Worm (Caenorhabditis elegans) whole organism, L1 larva: Measurements from ENCODE around the gene C07A12.18.

Source experiments
- C16A3.4 ChIP-seq: fragments of 150-350 bp; optimal IDR thresholded peaks from 2 replicates; lab custom pipeline; 2014; ENCODE audit warnings: missing biosample characterization, missing genetic modification characterization
- C34B4.2 ChIP-seq: sonication (generic microtip); optimal IDR thresholded peaks from 2 replicates; lab custom pipeline; 2017; ENCODE audit warnings: mild to moderate bottlenecking, missing genetic modification characterization, missing compliant biosample characterization
- alr-1 ChIP-seq: fragments of 200-800 bp; sonication (Bioruptor generic); optimal IDR thresholded peaks from 2 replicates; lab custom pipeline; 2018; ENCODE audit warnings: borderline replicate concordance, mild to moderate bottlenecking, missing genetic modification characterization, missing compliant biosample characterization
- aly-2 ChIP-seq: fragments of 150-350 bp; optimal IDR thresholded peaks from 2 replicates; lab custom pipeline; 2014; ENCODE audit warnings: missing biosample characterization, missing genetic modification characterization
- ama-1 ChIP-seq: fragments of 150-350 bp; optimal IDR thresholded peaks from 2 replicates; lab custom pipeline; 2014
- blmp-1 ChIP-seq: fragments of 150-350 bp; optimal IDR thresholded peaks from 2 replicates; lab custom pipeline; 2014; ENCODE audit warnings: missing biosample characterization, missing genetic modification characterization
- ceh-82 ChIP-seq, 3 experiments: fragments of 150-350 bp in 1 of 3; sonication (generic microtip) in 2 of 3; optimal IDR thresholded peaks; 2 replicates each; lab custom pipeline; 2014 to 2017; ENCODE audit warnings: missing biosample characterization in 3 of 3, missing genetic modification characterization in 3 of 3
- ceh-88 ChIP-seq: fragments of 200-800 bp; sonication (Bioruptor generic); IDR thresholded peaks from 2 replicates; pipeline ENCODE4 v1.3.6; 2022; ENCODE audit warnings: missing genetic modification characterization, missing compliant biosample characterization
- ceh-90 ChIP-seq: sonication (generic microtip); optimal IDR thresholded peaks from 2 replicates; lab custom pipeline; 2016; ENCODE audit warnings: missing genetic modification characterization, missing compliant biosample characterization
- dsc-1 ChIP-seq: sonication (generic microtip); optimal IDR thresholded peaks from 2 replicates; lab custom pipeline; 2016; ENCODE audit warnings: mild to moderate bottlenecking, missing genetic modification characterization, missing compliant biosample characterization
- efl-1 ChIP-seq, 4 experiments: fragments of 150-350 bp; optimal IDR thresholded peaks in 3 of 4; peaks in 1 of 4; 1 replicate in 1 of 4; 2 replicates in 3 of 4; lab custom pipeline; 2014; ENCODE audit warnings: missing biosample characterization in 2 of 4, missing genetic modification characterization in 2 of 4, missing genetic modification reagents in 2 of 4
- efl-3 ChIP-seq: fragments of 200-800 bp; sonication (Bioruptor generic); optimal IDR thresholded peaks from 2 replicates; lab custom pipeline; 2018; ENCODE audit warnings: mild to moderate bottlenecking, missing genetic modification characterization, missing compliant biosample characterization
- egl-13 ChIP-seq: sonication (generic microtip); optimal IDR thresholded peaks from 2 replicates; lab custom pipeline; 2016; ENCODE audit warnings: missing genotype, missing genetic modification reagents, missing genetic modification characterization, missing compliant biosample characterization
- egl-27 ChIP-seq, 2 experiments: fragments of 150-350 bp in 1 of 2; sonication (generic microtip); optimal IDR thresholded peaks; 3 replicates each; lab custom pipeline; 2017 to 2018; ENCODE audit warnings: missing biosample characterization in 2 of 2, missing genetic modification characterization in 2 of 2, missing genetic modification reagents in 2 of 2
- elt-2 ChIP-seq: sonication (generic microtip); optimal IDR thresholded peaks from 2 replicates; lab custom pipeline; 2016; ENCODE audit warnings: missing genetic modification characterization, mild to moderate bottlenecking, inconsistent platforms, missing compliant biosample characterization, missing genetic modification reagents
- fkh-10 ChIP-seq: sonication (generic microtip); optimal IDR thresholded peaks from 2 replicates; lab custom pipeline; 2017; ENCODE audit warnings: missing biosample characterization, missing genetic modification reagents, missing genetic modification characterization
- fos-1 ChIP-seq: fragments of 150-350 bp; optimal IDR thresholded peaks from 2 replicates; lab custom pipeline; 2014; ENCODE audit warnings: missing biosample characterization, missing genetic modification characterization
- grh-1 ChIP-seq: fragments of 200-800 bp; sonication (Bioruptor generic); IDR thresholded peaks from 2 replicates; pipeline ENCODE4 v1.3.6; 2022; ENCODE audit warnings: missing genetic modification reagents, missing genetic modification characterization, missing compliant biosample characterization
- hlh-17 ChIP-seq: fragments of 200-800 bp; sonication (Bioruptor generic); optimal IDR thresholded peaks from 2 replicates; lab custom pipeline; 2018; ENCODE audit warnings: missing genetic modification characterization, mild to moderate bottlenecking, missing compliant biosample characterization, moderate library complexity, borderline replicate concordance
- hpl-2 ChIP-seq: fragments of 150-350 bp; optimal IDR thresholded peaks from 2 replicates; lab custom pipeline; 2014; ENCODE audit warnings: missing biosample characterization, missing genetic modification reagents, missing genetic modification characterization
- lin-14 ChIP-seq: fragments of 200-800 bp; sonication (Bioruptor generic); optimal IDR thresholded peaks from 2 replicates; lab custom pipeline; 2018; ENCODE audit warnings: mild to moderate bottlenecking, missing genetic modification characterization, moderate library complexity, missing compliant biosample characterization
- lin-35 ChIP-seq, 2 experiments: fragments of 150-350 bp; optimal IDR thresholded peaks; 2 replicates each; lab custom pipeline; 2014; ENCODE audit warnings: missing biosample characterization in 2 of 2, missing genetic modification characterization in 2 of 2, missing genetic modification reagents in 2 of 2
- lir-3 ChIP-seq: sonication (generic microtip); optimal IDR thresholded peaks from 2 replicates; lab custom pipeline; 2016; ENCODE audit warnings: mild to moderate bottlenecking, missing genetic modification characterization, moderate library complexity, missing compliant biosample characterization; ENCODE audit not compliant: poor library complexity
- lsy-2 ChIP-seq, 2 experiments: fragments of 150-350 bp; optimal IDR thresholded peaks; 2 replicates each; lab custom pipeline; 2014; ENCODE audit warnings: missing biosample characterization in 2 of 2, missing genetic modification characterization in 2 of 2
- mab-9 ChIP-seq: fragments of 200-800 bp; sonication (Bioruptor generic); IDR thresholded peaks from 2 replicates; pipeline ENCODE4 v1.3.6; 2022; ENCODE audit warnings: missing genetic modification reagents, missing genetic modification characterization, missing compliant biosample characterization
- mdl-1 ChIP-seq, 2 experiments: fragments of 150-350 bp; optimal IDR thresholded peaks; 2 replicates each; lab custom pipeline; 2014 to 2017; ENCODE audit warnings: missing biosample characterization in 2 of 2, missing genetic modification characterization in 2 of 2, inconsistent platforms in 1 of 2
- mep-1 ChIP-seq: fragments of 150-350 bp; optimal IDR thresholded peaks from 2 replicates; lab custom pipeline; 2014; ENCODE audit warnings: missing biosample characterization, missing genetic modification characterization
- nhr-12 ChIP-seq: sonication (generic microtip); optimal IDR thresholded peaks from 2 replicates; lab custom pipeline; 2017; ENCODE audit warnings: missing biosample characterization, missing genetic modification characterization
- nhr-19 ChIP-seq: fragments of 200-800 bp; sonication (Bioruptor generic); conservative IDR thresholded peaks from 2 replicates; pipeline ENCODE4 v1.3.6; 2022; ENCODE audit warnings: missing genetic modification characterization, missing compliant biosample characterization
- nhr-47 ChIP-seq: sonication (generic microtip); optimal IDR thresholded peaks from 2 replicates; lab custom pipeline; 2016; ENCODE audit warnings: mild to moderate bottlenecking, missing genetic modification characterization, moderate library complexity, missing compliant biosample characterization
- nhr-77 ChIP-seq: fragments of 150-350 bp; optimal IDR thresholded peaks from 2 replicates; lab custom pipeline; 2014; ENCODE audit warnings: missing biosample characterization, missing genetic modification characterization
- pag-3 ChIP-seq: sonication (generic microtip); optimal IDR thresholded peaks from 2 replicates; lab custom pipeline; 2017; ENCODE audit warnings: missing genetic modification characterization, mild to moderate bottlenecking, missing compliant biosample characterization, antibody characterized with exemption, borderline replicate concordance; ENCODE audit not compliant: insufficient read depth
- pax-3 ChIP-seq: fragments of 200-800 bp; sonication (Bioruptor generic); optimal IDR thresholded peaks from 2 replicates; lab custom pipeline; 2018; ENCODE audit warnings: mild to moderate bottlenecking, missing genetic modification characterization, moderate library complexity, missing compliant biosample characterization
- rnt-1 ChIP-seq: sonication (generic microtip); optimal IDR thresholded peaks from 2 replicates; lab custom pipeline; 2016; ENCODE audit warnings: mild to moderate bottlenecking, missing genetic modification characterization, moderate library complexity, missing compliant biosample characterization
- skn-1 ChIP-seq: fragments of 150-350 bp; optimal IDR thresholded peaks from 2 replicates; lab custom pipeline; 2014; ENCODE audit warnings: missing biosample characterization, missing genetic modification characterization
- snpc-4 ChIP-seq: fragments of 150-350 bp; optimal IDR thresholded peaks from 2 replicates; lab custom pipeline; 2014; ENCODE audit warnings: missing biosample characterization, missing genetic modification characterization
- sox-4 ChIP-seq: sonication (generic microtip); optimal IDR thresholded peaks from 2 replicates; lab custom pipeline; 2016; ENCODE audit warnings: missing genetic modification characterization, missing compliant biosample characterization
- sptf-1 ChIP-seq: fragments of 150-350 bp; optimal IDR thresholded peaks from 2 replicates; lab custom pipeline; 2014; ENCODE audit warnings: missing biosample characterization, missing genetic modification characterization
- sup-37 ChIP-seq: fragments of 200-800 bp; sonication (Bioruptor generic); optimal IDR thresholded peaks from 2 replicates; lab custom pipeline; 2018; ENCODE audit warnings: mild to moderate bottlenecking, missing genetic modification characterization, missing compliant biosample characterization
- swsn-7 ChIP-seq: sonication (generic microtip); optimal IDR thresholded peaks from 2 replicates; lab custom pipeline; 2016; ENCODE audit warnings: missing genetic modification characterization, missing compliant biosample characterization
- tbx-2 ChIP-seq: sonication (generic microtip); optimal IDR thresholded peaks from 2 replicates; lab custom pipeline; 2016; ENCODE audit warnings: missing genetic modification characterization, missing compliant biosample characterization
- unc-130 ChIP-seq: fragments of 150-350 bp; optimal IDR thresholded peaks from 2 replicates; lab custom pipeline; 2017; ENCODE audit warnings: missing biosample characterization, missing genetic modification characterization, inconsistent platforms
- unc-30 ChIP-seq: sonication (generic microtip); optimal IDR thresholded peaks from 2 replicates; lab custom pipeline; 2017; ENCODE audit warnings: missing biosample characterization, missing genetic modification characterization
- unc-62 ChIP-seq: fragments of 150-350 bp; optimal IDR thresholded peaks from 2 replicates; lab custom pipeline; 2014; ENCODE audit warnings: missing biosample characterization, missing genetic modification reagents, missing genetic modification characterization
- unc-86 ChIP-seq: sonication (generic microtip); optimal IDR thresholded peaks from 2 replicates; lab custom pipeline; 2016; ENCODE audit warnings: missing genetic modification characterization, missing compliant biosample characterization
- unc-98 ChIP-seq: fragments of 200-800 bp; sonication (Bioruptor generic); IDR thresholded peaks from 2 replicates; pipeline ENCODE4 v1.3.6; 2022; ENCODE audit warnings: missing genetic modification characterization, missing compliant biosample characterization
- vab-15 ChIP-seq: sonication (generic microtip); optimal IDR thresholded peaks from 2 replicates; lab custom pipeline; 2017; ENCODE audit warnings: missing genotype, mild to moderate bottlenecking, missing genetic modification characterization, missing compliant biosample characterization
- zip-4 ChIP-seq: fragments of 200-800 bp; sonication (Bioruptor generic); optimal IDR thresholded peaks from 2 replicates; lab custom pipeline; 2018; ENCODE audit warnings: mild to moderate bottlenecking, missing genetic modification characterization, moderate library complexity, missing compliant biosample characterization
- ztf-11 ChIP-seq, 2 experiments: sonication (generic microtip); optimal IDR thresholded peaks; 2 replicates each; lab custom pipeline; 2016 to 2017; ENCODE audit warnings: missing genetic modification characterization in 2 of 2, missing biosample characterization in 1 of 2, missing compliant biosample characterization in 1 of 2
- ztf-4 ChIP-seq: fragments of 150-350 bp; optimal IDR thresholded peaks from 2 replicates; lab custom pipeline; 2014; ENCODE audit warnings: missing biosample characterization, missing genetic modification characterization

C07A12.18 gene

ce11 chrX:4588462-4588861, 38.8 kb upstream of the C07A12.18 start, which contains the start of gene lnp-1:
Gene lnp-1 (plus strand): TSS chrX:4588762.
- no peak for TF ChIP-seq fkh-10
- TF ChIP-seq mep-1 (tag; lab: Kevin White, UChicago): no peak
- TF ChIP-seq hpl-2 (GFP tag; lab: Kevin White, UChicago): no peak
- TF ChIP-seq skn-1 (tag; lab: Kevin White, UChicago): no peak
- no peak for TF ChIP-seq unc-98
- TF ChIP-seq C34B4.2: no peak
- no peak for TF ChIP-seq lin-35 (GFP tag; optimal IDR thresholded peaks at IDR 0.05; lab: Kevin White, UChicago)
- no peak for TF ChIP-seq rnt-1 (tag; lab: Kevin White, UChicago)
- no peak for TF ChIP-seq efl-3
- no peak for TF ChIP-seq ztf-11 (tag; optimal IDR thresholded peaks at IDR 0.05; lab: Kevin White, UChicago)
- TF ChIP-seq pax-3 (tag; lab: Kevin White, UChicago): no peak
- no peak for TF ChIP-seq nhr-19 (GFP tag; lab: Robert Waterston, UW)
- no peak for TF ChIP-seq sptf-1 (tag; lab: Kevin White, UChicago)
- TF ChIP-seq lin-14: no peak
- no peak for TF ChIP-seq C16A3.4 (tag; lab: Kevin White, UChicago)
- TF ChIP-seq zip-4 (GFP tag; lab: Kevin White, UChicago): no peak
- no peak for TF ChIP-seq lir-3 (tag; lab: Kevin White, UChicago)
- TF ChIP-seq, all 84 proteins: peak for 0

DNA sequence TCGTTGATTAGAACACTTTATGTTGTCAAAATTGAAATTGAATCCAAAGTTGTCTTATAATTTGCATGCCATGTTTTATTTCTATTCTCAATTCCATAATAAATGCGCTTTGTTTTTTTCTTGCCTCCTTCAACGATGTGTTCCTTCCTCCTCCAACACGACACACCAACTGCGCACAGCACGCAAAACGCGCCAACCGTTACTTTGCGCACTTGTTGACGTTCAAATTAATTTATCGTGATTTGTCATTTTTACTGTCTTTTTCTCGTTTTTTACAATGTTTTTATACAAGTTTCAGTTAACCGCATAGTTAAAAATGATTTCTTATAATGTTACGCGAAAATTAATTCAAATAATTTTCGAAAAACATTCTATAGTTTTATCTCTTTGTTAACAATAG, 38.2 kb upstream of the C07A12.18 start:
- TF ChIP-seq dsc-1 (no peak), lin-14 (peak; percentile 88), efl-3 (no peak), grh-1 (GFP tag; lab: Robert Waterston, UW) (no peak), swsn-7 (tag; lab: Kevin White, UChicago) (peak; percentile 53), pag-3 (tag; lab: Kevin White, UChicago) (no peak), elt-2 (tag; lab: Kevin White, UChicago) (no peak), nhr-77 (no peak), mdl-1 (tag; optimal IDR thresholded peaks at IDR 0.05; lab: Kevin White, UChicago) (peak in 1 of 2 experiments; percentile 14), sup-37 (no peak), nhr-12 (no peak), hlh-17 (GFP tag; lab: Kevin White, UChicago) (no peak), ama-1 (lab: Kevin White, UChicago) (no peak), efl-1 (optimal IDR thresholded peaks at IDR 0.05; lab: Kevin White, UChicago) (peak; percentile 35 to 45), efl-1 (GFP tag; optimal IDR thresholded peaks at IDR 0.05 in 1 of 2; lab: Kevin White, UChicago) (peak; percentile 26 to 92), aly-2 (tag; lab: Kevin White, UChicago) (no peak), fos-1 (tag; lab: Kevin White, UChicago) (no peak), blmp-1 (tag; lab: Kevin White, UChicago) (peak; percentile 63), vab-15 (tag; lab: Kevin White, UChicago) (no peak), C16A3.4 (tag; lab: Kevin White, UChicago) (peak; percentile 50), unc-86 (no peak), ceh-82 (tag; optimal IDR thresholded peaks at IDR 0.05; lab: Kevin White, UChicago) (peak in 1 of 3 experiments; percentile 8), lsy-2 (tag; optimal IDR thresholded peaks at IDR 0.05; lab: Kevin White, UChicago) (peak; percentile 46 to 69), ceh-90 (tag; lab: Kevin White, UChicago) (no peak), sox-4 (tag; lab: Kevin White, UChicago) (no peak), ceh-88 (GFP tag; lab: Robert Waterston, UW) (no peak), unc-62 (GFP tag; lab: Kevin White, UChicago) (no peak), mab-9 (GFP tag; lab: Robert Waterston, UW) (no peak), unc-130 (tag; lab: Kevin White, UChicago) (no peak), unc-30 (tag; lab: Kevin White, UChicago) (no peak), alr-1 (tag; lab: Kevin White, UChicago) (no peak), egl-27 (tag; optimal IDR thresholded peaks at IDR 0.05; lab: Kevin White, UChicago) (no peak), lir-3 (tag; lab: Kevin White, UChicago) (no peak), egl-13 (tag; lab: Kevin White, UChicago) (no peak), fkh-10 (no peak), tbx-2 (tag; lab: Kevin White, UChicago) (peak; percentile 41), nhr-47 (peak; percentile 54), snpc-4 (tag; lab: Kevin White, UChicago) (peak; percentile 2), ztf-4 (tag; lab: Kevin White, UChicago) (no peak), pax-3 (tag; lab: Kevin White, UChicago) (no peak)
